Worm (Caenorhabditis elegans) whole organism, L1 larva: ENCODE results near the gene ZK938.3.

Source experiments
- C34B4.2 ChIP-seq: sonication (generic microtip); optimal IDR thresholded peaks from 2 replicates; lab custom pipeline; 2017; ENCODE audit warnings: mild to moderate bottlenecking, missing genetic modification characterization, missing compliant biosample characterization
- aha-1 ChIP-seq: fragments of 150-350 bp; optimal IDR thresholded peaks from 2 replicates; lab custom pipeline; 2014; ENCODE audit warnings: missing biosample characterization, missing genetic modification characterization
- ama-1 ChIP-seq: fragments of 150-350 bp; optimal IDR thresholded peaks from 2 replicates; lab custom pipeline; 2014
- ces-1 ChIP-seq: fragments of 150-350 bp; optimal IDR thresholded peaks from 2 replicates; lab custom pipeline; 2014; ENCODE audit warnings: missing biosample characterization, missing genetic modification reagents, missing genetic modification characterization
- efl-1 ChIP-seq, 4 experiments: fragments of 150-350 bp; optimal IDR thresholded peaks in 3 of 4; peaks in 1 of 4; 1 replicate in 1 of 4; 2 replicates in 3 of 4; lab custom pipeline; 2014; ENCODE audit warnings: missing biosample characterization in 2 of 4, missing genetic modification characterization in 2 of 4, missing genetic modification reagents in 2 of 4
- efl-3 ChIP-seq: fragments of 200-800 bp; sonication (Bioruptor generic); optimal IDR thresholded peaks from 2 replicates; lab custom pipeline; 2018; ENCODE audit warnings: mild to moderate bottlenecking, missing genetic modification characterization, missing compliant biosample characterization
- elt-3 ChIP-seq, 6 experiments: fragments of 150-350 bp in 1 of 6; sonication (generic microtip); optimal IDR thresholded peaks; 2 replicates each; lab custom pipeline; 2017 to 2018; ENCODE audit warnings: missing biosample characterization in 6 of 6, missing genetic modification characterization in 6 of 6, inconsistent platforms in 1 of 6
- ets-5 ChIP-seq: fragments of 200-800 bp; sonication (Bioruptor generic); IDR thresholded peaks from 2 replicates; pipeline ENCODE4 v1.3.6; 2022; ENCODE audit warnings: missing genetic modification characterization, missing compliant biosample characterization
- lin-35 ChIP-seq, 2 experiments: fragments of 150-350 bp; optimal IDR thresholded peaks; 2 replicates each; lab custom pipeline; 2014; ENCODE audit warnings: missing biosample characterization in 2 of 2, missing genetic modification characterization in 2 of 2, missing genetic modification reagents in 2 of 2
- nhr-11 ChIP-seq: fragments of 150-350 bp; optimal IDR thresholded peaks from 2 replicates; lab custom pipeline; 2014; ENCODE audit warnings: missing biosample characterization, missing genetic modification characterization
- nhr-77 ChIP-seq: fragments of 150-350 bp; optimal IDR thresholded peaks from 2 replicates; lab custom pipeline; 2014; ENCODE audit warnings: missing biosample characterization, missing genetic modification characterization
- ztf-4 ChIP-seq: fragments of 150-350 bp; optimal IDR thresholded peaks from 2 replicates; lab custom pipeline; 2014; ENCODE audit warnings: missing biosample characterization, missing genetic modification characterization

- TF ChIP-seq elt-3 (tag; optimal IDR thresholded peaks at IDR 0.05; lab: Kevin White, UChicago): peak in 4 of 6 experiments; percentile 23 to 78 (median 41)
- no peak for TF ChIP-seq nhr-11
- TF ChIP-seq ztf-4 (tag; lab: Kevin White, UChicago): no peak
- peak in 1 of 2 experiments; percentile 41 for TF ChIP-seq lin-35 (GFP tag; optimal IDR thresholded peaks at IDR 0.05; lab: Kevin White, UChicago)
- no peak for TF ChIP-seq ama-1
- TF ChIP-seq C34B4.2 (tag; lab: Kevin White, UChicago): no peak
- TF ChIP-seq ces-1: no peak
- TF ChIP-seq ets-5 (GFP tag; lab: Robert Waterston, UW): no peak
- no peak for TF ChIP-seq aha-1
- no peak for TF ChIP-seq nhr-77
- no peak for TF ChIP-seq efl-1 (optimal IDR thresholded peaks at IDR 0.05; lab: Kevin White, UChicago)
- TF ChIP-seq efl-1 (GFP tag; optimal IDR thresholded peaks at IDR 0.05 in 1 of 2; lab: Kevin White, UChicago): no peak
- no peak for TF ChIP-seq efl-3 (GFP tag; lab: Kevin White, UChicago)
Measured at ce11 chrII:9800251-9800650, 33.5 kb downstream of the ZK938.3 start, which contains the start of gene cyp-13A5.
